Fruit fly (Drosophila melanogaster) whole organism, wandering third instar larva: ENCODE results near the gene NUCB1.
A peak's percentile ranks its signal among the peaks of the same experiment; 100 is the strongest.

Experiments
- Abd-B ChIP-seq: fragments of >200 bp; optimal IDR thresholded peaks from 2 replicates; lab custom pipeline; 2017; ENCODE audit warnings: missing biosample characterization, missing genetic modification characterization
- CG32264 ChIP-seq: fragments of 200-800 bp; sonication (Bioruptor generic); optimal IDR thresholded peaks from 2 replicates; lab custom pipeline; 2016; ENCODE audit warnings: missing biosample characterization, missing genetic modification characterization
- CG9705 ChIP-seq: fragments of 200-800 bp; sonication (Bioruptor generic); optimal IDR thresholded peaks from 2 replicates; lab custom pipeline; 2018; ENCODE audit warnings: missing biosample characterization, mild to moderate bottlenecking, missing genetic modification characterization
- CrebA ChIP-seq: fragments of 200-800 bp; sonication (Bioruptor generic); optimal IDR thresholded peaks from 2 replicates; lab custom pipeline; 2016; ENCODE audit warnings: missing biosample characterization, mild to moderate bottlenecking, missing genetic modification characterization, borderline replicate concordance
- Dfd ChIP-seq: fragments of >200 bp; optimal IDR thresholded peaks from 2 replicates; lab custom pipeline; 2017; ENCODE audit warnings: missing biosample characterization, missing genetic modification characterization
- Dif ChIP-seq: fragments of 200-275, 200-300 bp; sonication (Bioruptor generic); optimal IDR thresholded peaks from 2 replicates; lab custom pipeline; 2018; ENCODE audit warnings: missing biosample characterization, missing genetic modification characterization; ENCODE audit not compliant: partially characterized antibody
- GATAd ChIP-seq: sonication (Bioruptor generic); optimal IDR thresholded peaks from 2 replicates; lab custom pipeline; 2016; ENCODE audit warnings: missing biosample characterization, missing genetic modification characterization
- HLH106 ChIP-seq: fragments of 200-800 bp; optimal IDR thresholded peaks from 3 replicates; lab custom pipeline; 2019; ENCODE audit warnings: missing biosample characterization, mild to moderate bottlenecking, missing genetic modification characterization, moderate library complexity
- Hnf4 ChIP-seq: fragments of 200-800 bp; sonication (Bioruptor generic); optimal IDR thresholded peaks from 2 replicates; lab custom pipeline; 2016; ENCODE audit warnings: missing biosample characterization, mild to moderate bottlenecking, missing genetic modification characterization
- Hr78 ChIP-seq: fragments of >200 bp; optimal IDR thresholded peaks from 2 replicates; lab custom pipeline; 2017; ENCODE audit warnings: missing biosample characterization, missing genetic modification characterization
- Hr83 ChIP-seq: fragments of 200-300 bp; sonication (Bioruptor generic); optimal IDR thresholded peaks from 2 replicates; lab custom pipeline; 2016; ENCODE audit warnings: missing biosample characterization, mild to moderate bottlenecking, missing genetic modification characterization, moderate library complexity; ENCODE audit not compliant: poor library complexity, severe bottlenecking
- Jra ChIP-seq: sonication (Bioruptor generic); optimal IDR thresholded peaks from 2 replicates; lab custom pipeline; 2016; ENCODE audit warnings: missing biosample characterization, missing genetic modification characterization
- Mio ChIP-seq: sonication (Bioruptor generic); optimal IDR thresholded peaks from 2 replicates; lab custom pipeline; 2016; ENCODE audit warnings: missing biosample characterization, missing genetic modification characterization
- Myc ChIP-seq: fragments of >200 bp; optimal IDR thresholded peaks from 2 replicates; lab custom pipeline; 2017
- N ChIP-seq: fragments of >200 bp; optimal IDR thresholded peaks from 2 replicates; lab custom pipeline; 2018; ENCODE audit warnings: missing biosample characterization, missing external identifiers, missing genetic modification characterization
- OdsH ChIP-seq: fragments of 200-800 bp; sonication (Bioruptor generic); optimal IDR thresholded peaks from 2 replicates; lab custom pipeline; 2016; ENCODE audit warnings: missing biosample characterization, mild to moderate bottlenecking, missing genetic modification characterization
- Rel ChIP-seq, 2 experiments: fragments of 200-800 bp; sonication (Bioruptor generic) in 1 of 2; optimal IDR thresholded peaks; 2 replicates in 1 of 2; 3 replicates in 1 of 2; lab custom pipeline; 2016 to 2019; ENCODE audit warnings: mild to moderate bottlenecking in 2 of 2, missing biosample characterization in 2 of 2, missing genetic modification characterization in 2 of 2, moderate library complexity in 1 of 2
- Sp1 ChIP-seq: fragments of 200-800 bp; sonication (Bioruptor generic); optimal IDR thresholded peaks from 3 replicates; lab custom pipeline; 2019; ENCODE audit warnings: missing biosample characterization, mild to moderate bottlenecking, missing genetic modification characterization, moderate library complexity
- Vsx2 ChIP-seq: fragments of 200-300, 225-300 bp; sonication (Bioruptor generic); optimal IDR thresholded peaks from 2 replicates; lab custom pipeline; 2018; ENCODE audit warnings: missing biosample characterization, missing genetic modification characterization; ENCODE audit not compliant: partially characterized antibody
- br ChIP-seq: fragments of 200-800 bp; sonication (Bioruptor generic); optimal IDR thresholded peaks from 2 replicates; lab custom pipeline; 2016; ENCODE audit warnings: missing biosample characterization, missing genetic modification characterization
- brk ChIP-seq: fragments of 200-800 bp; sonication (Bioruptor generic); optimal IDR thresholded peaks from 2 replicates; lab custom pipeline; 2016; ENCODE audit warnings: missing biosample characterization, mild to moderate bottlenecking, missing genetic modification characterization
- dl ChIP-seq, 2 experiments: fragments of 175-275, 200-275 bp in 1 of 2; fragments of 200-275 bp in 1 of 2; sonication (Bioruptor generic); optimal IDR thresholded peaks; lab custom pipeline; 2018; ENCODE audit warnings: mild to moderate bottlenecking in 2 of 2, missing biosample characterization in 2 of 2, missing genetic modification characterization in 2 of 2, moderate library complexity in 2 of 2; ENCODE audit not compliant: partially characterized antibody in 2 of 2, insufficient read depth in 1 of 2
- dmrt93B ChIP-seq: fragments of 200-800 bp; sonication (Bioruptor generic); optimal IDR thresholded peaks from 2 replicates; lab custom pipeline; 2018; ENCODE audit warnings: missing biosample characterization, mild to moderate bottlenecking, missing genetic modification characterization
- dsf ChIP-seq: sonication (Bioruptor generic); optimal IDR thresholded peaks from 2 replicates; lab custom pipeline; 2016; ENCODE audit warnings: missing biosample characterization, missing genetic modification characterization, borderline replicate concordance
- ey ChIP-seq: fragments of 200-800 bp; sonication (Bioruptor generic); optimal IDR thresholded peaks from 2 replicates; lab custom pipeline; 2016; ENCODE audit warnings: missing biosample characterization, missing genetic modification characterization
- foxo ChIP-seq, 2 experiments: fragments of 200-800 bp; sonication (Bioruptor generic); optimal IDR thresholded peaks; 2 replicates in 1 of 2; 3 replicates in 1 of 2; lab custom pipeline; 2016 to 2017; ENCODE audit warnings: missing biosample characterization in 2 of 2, missing genetic modification characterization in 2 of 2
- fru ChIP-seq: fragments of 200-800 bp; sonication (Bioruptor generic); optimal IDR thresholded peaks from 3 replicates; lab custom pipeline; 2016; ENCODE audit warnings: missing biosample characterization, mild to moderate bottlenecking, missing genetic modification characterization
- h ChIP-seq: fragments of 200-800 bp; sonication (Bioruptor generic); optimal IDR thresholded peaks from 3 replicates; lab custom pipeline; 2016; ENCODE audit warnings: missing biosample characterization, mild to moderate bottlenecking, missing genetic modification characterization
- jim ChIP-seq: fragments of 175-275, 200-325 bp; sonication (Bioruptor generic); optimal IDR thresholded peaks from 2 replicates; lab custom pipeline; 2016; ENCODE audit warnings: missing biosample characterization, mild to moderate bottlenecking, missing genetic modification characterization
- lola ChIP-seq: fragments of >200 bp; optimal IDR thresholded peaks from 2 replicates; lab custom pipeline; 2017; ENCODE audit warnings: missing biosample characterization, missing genetic modification characterization
- pan ChIP-seq: fragments of >200 bp; optimal IDR thresholded peaks from 2 replicates; lab custom pipeline; 2017
- psq ChIP-seq: fragments of 200-800 bp; sonication (Bioruptor generic); optimal IDR thresholded peaks from 3 replicates; lab custom pipeline; 2017; ENCODE audit warnings: missing biosample characterization, mild to moderate bottlenecking, missing genetic modification characterization, moderate library complexity
- rgr ChIP-seq: fragments of 200-800 bp; sonication (Bioruptor generic); optimal IDR thresholded peaks from 3 replicates; lab custom pipeline; 2016; ENCODE audit warnings: missing biosample characterization, mild to moderate bottlenecking, missing genetic modification characterization
- sage ChIP-seq: fragments of 200-800 bp; sonication (Bioruptor generic); optimal IDR thresholded peaks from 2 replicates; lab custom pipeline; 2016; ENCODE audit warnings: missing biosample characterization, mild to moderate bottlenecking, missing genetic modification characterization
- sv ChIP-seq: fragments of 200-800 bp; sonication (Bioruptor generic); optimal IDR thresholded peaks from 3 replicates; lab custom pipeline; 2016; ENCODE audit warnings: missing biosample characterization, missing genetic modification characterization
- tai ChIP-seq: sonication (Bioruptor generic); optimal IDR thresholded peaks from 2 replicates; lab custom pipeline; 2016; ENCODE audit warnings: missing biosample characterization, missing genetic modification characterization
- usp ChIP-seq: fragments of >200 bp; optimal IDR thresholded peaks from 2 replicates; lab custom pipeline; 2017; ENCODE audit warnings: missing biosample characterization, missing genetic modification characterization
- woc ChIP-seq: sonication (Bioruptor generic); optimal IDR thresholded peaks from 2 replicates; lab custom pipeline; 2016; ENCODE audit warnings: missing biosample characterization, mild to moderate bottlenecking, missing genetic modification characterization

NUCB1 gene

DNA sequence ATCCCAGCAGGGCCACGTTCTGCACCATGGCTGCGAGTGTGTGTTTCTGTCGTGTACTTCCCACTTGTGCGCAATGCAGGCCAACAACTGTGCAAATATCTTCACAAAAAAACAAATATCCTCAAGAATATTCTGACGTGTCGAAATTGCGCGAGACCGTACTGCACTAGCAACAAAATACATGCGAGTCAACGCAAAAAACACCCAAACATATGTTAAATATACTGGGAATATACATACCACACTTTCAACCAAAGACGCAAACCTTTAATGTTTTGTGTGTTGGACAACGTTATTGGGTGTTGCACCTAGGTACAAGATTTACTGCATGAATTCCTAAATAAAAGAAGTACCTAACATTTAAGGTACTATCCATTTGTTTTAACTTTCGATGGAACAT is at the start of gene NUCB1:
Gene NUCB1 (minus strand): TSS at position 173 of the 400 bp plus-strand sequence.
- TF ChIP-seq usp (no peak), jim (GFP tag; lab: Kevin White, UChicago) (peak; percentile 5), Hr83 (GFP tag; lab: Kevin White, UChicago) (peak; percentile 70), br (GFP tag; lab: Kevin White, UChicago) (peak; percentile 1), ey (GFP tag; lab: Kevin White, UChicago) (no peak), OdsH (GFP tag; lab: Kevin White, UChicago) (no peak), Myc (peak; percentile 85), Rel (GFP tag; optimal IDR thresholded peaks at IDR 0.05; lab: Kevin White, UChicago) (no peak), Rel (tag; optimal IDR thresholded peaks at IDR 0.05; lab: Kevin White, UChicago) (peak; percentile 94), CG9705 (GFP tag; lab: Kevin White, UChicago) (peak; percentile 27), fru (GFP tag; lab: Kevin White, UChicago) (peak; percentile 18), Mio (GFP tag; lab: Kevin White, UChicago) (no peak), Dfd (GFP tag; lab: Kevin White, UChicago) (no peak), CrebA (peak; percentile 25), Sp1 (GFP tag; lab: Kevin White, UChicago) (no peak), Hr78 (no peak), Dif (GFP tag; lab: Kevin White, UChicago) (no peak), HLH106 (tag; lab: Kevin White, UChicago) (no peak), pan (lab: Kevin White, UChicago) (no peak), h (peak; percentile 55), sv (peak; percentile 26), tai (GFP tag; lab: Kevin White, UChicago) (no peak), psq (GFP tag; lab: Kevin White, UChicago) (no peak), lola (GFP tag; lab: Kevin White, UChicago) (no peak), Jra (GFP tag; lab: Kevin White, UChicago) (no peak), Vsx2 (GFP tag; lab: Kevin White, UChicago) (no peak), dl (GFP tag; optimal IDR thresholded peaks at IDR 0.05; lab: Kevin White, UChicago; ENCODE audit: insufficient read depth in 1 of 2, partially characterized antibody in 2 of 2) (no peak), dmrt93B (GFP tag; lab: Kevin White, UChicago) (no peak), N (GFP tag; lab: Kevin White, UChicago) (no peak), GATAd (GFP tag; lab: Kevin White, UChicago) (peak; percentile 26), Abd-B (GFP tag; lab: Kevin White, UChicago) (no peak), brk (GFP tag; lab: Kevin White, UChicago) (no peak), foxo (GFP tag; optimal IDR thresholded peaks at IDR 0.05; lab: Kevin White, UChicago) (peak in 1 of 2 experiments; percentile 46), Hnf4 (no peak), rgr (GFP tag; lab: Kevin White, UChicago) (peak; percentile 54), woc (peak; percentile 93), sage (GFP tag; lab: Kevin White, UChicago) (no peak), dsf (GFP tag; lab: Kevin White, UChicago) (no peak), CG32264 (no peak)

DNA sequence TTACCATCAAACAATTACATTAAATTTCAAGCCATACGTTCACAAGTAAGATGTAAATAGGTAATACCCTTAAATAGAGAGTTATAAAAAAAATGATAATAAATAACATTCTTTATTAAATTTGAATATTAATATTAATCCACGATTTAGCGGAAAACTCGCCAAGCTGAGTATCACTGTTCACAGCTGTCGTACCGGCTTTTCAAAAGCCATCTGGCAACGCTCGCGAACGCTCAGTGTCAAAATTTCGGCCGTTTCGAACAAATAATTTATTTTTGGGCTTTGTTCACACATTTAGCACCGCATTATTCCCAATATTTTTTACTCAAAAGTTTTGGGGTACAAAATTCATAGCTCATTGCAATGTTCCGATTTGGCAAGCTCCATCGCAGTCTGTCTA is 47.4 kb upstream of the NUCB1 start, which contains the start of gene TrpRS-m:
Gene TrpRS-m (plus strand): TSS at position 211 of the 400 bp plus-strand sequence.
- TF ChIP-seq brk (GFP tag; lab: Kevin White, UChicago), result no peak
- no peak for TF ChIP-seq rgr (GFP tag; lab: Kevin White, UChicago)
- no peak for TF ChIP-seq usp
- peak; percentile 60 for TF ChIP-seq woc
- no peak for TF ChIP-seq lola (GFP tag; lab: Kevin White, UChicago)
- TF ChIP-seq dl (GFP tag; optimal IDR thresholded peaks at IDR 0.05; lab: Kevin White, UChicago; ENCODE audit: insufficient read depth in 1 of 2, partially characterized antibody in 2 of 2), result no peak
- no peak for TF ChIP-seq Abd-B (GFP tag; lab: Kevin White, UChicago)
- no peak for TF ChIP-seq Dif (GFP tag; lab: Kevin White, UChicago)
- no peak for TF ChIP-seq Mio (GFP tag; lab: Kevin White, UChicago)
- TF ChIP-seq Hr83 (GFP tag; lab: Kevin White, UChicago), result no peak
- TF ChIP-seq Myc, result peak; percentile 65
- no peak for TF ChIP-seq Hr78
- TF ChIP-seq pan (lab: Kevin White, UChicago), result no peak
